Fruit fly (Drosophila melanogaster): ENCODE results near the gene Fer1HCH.
A peak's percentile ranks its signal among the peaks of the same experiment; 100 is the strongest.

Gene Fer1HCH

DNA sequence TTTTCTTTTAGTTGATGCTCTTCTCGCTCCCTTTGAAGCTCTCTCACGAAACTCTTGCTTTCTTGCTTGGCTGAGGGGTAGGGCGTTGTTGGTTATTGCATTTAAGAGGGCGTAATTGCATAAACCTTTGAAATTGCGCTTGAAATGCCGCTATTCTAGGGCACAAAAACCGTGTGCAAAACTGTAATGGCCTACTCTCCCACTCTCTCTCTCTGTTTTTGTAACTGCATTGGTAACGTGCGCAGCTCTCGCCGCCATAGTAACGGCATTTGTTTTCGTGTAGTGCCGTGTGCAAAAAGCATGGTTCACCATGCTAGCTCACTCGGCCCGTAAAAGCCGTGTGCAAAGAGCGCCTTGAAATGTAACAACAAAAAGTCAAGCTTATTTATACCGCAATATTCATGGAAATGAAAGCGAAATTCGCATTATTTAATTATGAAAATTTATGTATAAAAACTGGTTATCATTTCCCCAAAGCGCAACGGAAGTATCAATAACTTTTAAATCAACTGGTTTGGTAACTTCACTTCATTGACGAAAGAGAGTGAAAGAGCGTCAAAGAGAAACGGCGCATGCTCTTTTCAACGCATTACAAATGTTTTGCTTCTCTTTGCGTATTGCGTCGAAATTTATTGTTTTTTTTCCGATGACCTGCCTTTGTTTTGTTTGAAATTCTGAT lies 1.1 kb downstream of the Fer1HCH start (continued):
- peak; percentile 2 for TF ChIP-seq pdm3 (GFP tag; optimal IDR thresholded peaks at IDR 0.05)
- TF ChIP-seq CG6808 (GFP tag; optimal IDR thresholded peaks at IDR 0.05) = no peak
- peak; percentile 38; the same call in 1 of the 3 replicates for TF ChIP-seq CG6163 (GFP tag; IDR thresholded peaks at IDR 0.05)
- TF ChIP-seq Eip75B (GFP tag; optimal IDR thresholded peaks at IDR 0.05) = no peak
- peak; percentile 0 for TF ChIP-seq CG6276 (GFP tag; optimal IDR thresholded peaks at IDR 0.05)
- TF ChIP-seq CG4318 (GFP tag; optimal IDR thresholded peaks at IDR 0.05) = no peak
- TF ChIP-seq fd59A (GFP tag; optimal IDR thresholded peaks at IDR 0.05) = no peak
- peak; percentile 51; the same call in 1 of the 3 replicates for TF ChIP-seq eg (GFP tag; IDR thresholded peaks at IDR 0.05)
- no peak for TF ChIP-seq CG31627 (GFP tag; optimal IDR thresholded peaks at IDR 0.05)
- no peak for TF ChIP-seq CG32006 (GFP tag; optimal IDR thresholded peaks at IDR 0.05)
- TF ChIP-seq Hr4 (GFP tag; optimal IDR thresholded peaks at IDR 0.05) = peak; percentile 3
- TF ChIP-seq Met (GFP tag; optimal IDR thresholded peaks at IDR 0.05) = peak; percentile 19
- no peak for TF ChIP-seq CG10669 (GFP tag; optimal IDR thresholded peaks at IDR 0.05)
- peak; percentile 18 for TF ChIP-seq CG6854 (GFP tag; optimal IDR thresholded peaks at IDR 0.05)
- no peak for TF ChIP-seq Ets21C (GFP tag; optimal IDR thresholded peaks at IDR 0.05)
- no peak for TF ChIP-seq CG7368 (GFP tag; optimal IDR thresholded peaks at IDR 0.05)
- no peak for TF ChIP-seq CG6792 (GFP tag; optimal IDR thresholded peaks at IDR 0.05)
- TF ChIP-seq Smox (GFP tag; optimal IDR thresholded peaks at IDR 0.05) = no peak
- TF ChIP-seq Eip78C (GFP tag) = peak; percentile 77
- TF ChIP-seq dac (GFP tag; optimal IDR thresholded peaks at IDR 0.05) = no peak
- no peak for TF ChIP-seq CG11762 (GFP tag; optimal IDR thresholded peaks at IDR 0.05; ENCODE audit: insufficient read depth)
- TF ChIP-seq Blimp-1 (GFP tag; optimal IDR thresholded peaks at IDR 0.05) = peak; percentile 91
- TF ChIP-seq Lpt (GFP tag; optimal IDR thresholded peaks at IDR 0.05) = no peak
- TF ChIP-seq Sox15 (GFP tag; optimal IDR thresholded peaks at IDR 0.05) = no peak
- no peak for TF ChIP-seq spab (GFP tag; optimal IDR thresholded peaks at IDR 0.05)
- TF ChIP-seq CG10631 (GFP tag; optimal IDR thresholded peaks at IDR 0.05) = no peak
- no peak for TF ChIP-seq CG11294 (GFP tag; IDR thresholded peaks at IDR 0.05)

DNA sequence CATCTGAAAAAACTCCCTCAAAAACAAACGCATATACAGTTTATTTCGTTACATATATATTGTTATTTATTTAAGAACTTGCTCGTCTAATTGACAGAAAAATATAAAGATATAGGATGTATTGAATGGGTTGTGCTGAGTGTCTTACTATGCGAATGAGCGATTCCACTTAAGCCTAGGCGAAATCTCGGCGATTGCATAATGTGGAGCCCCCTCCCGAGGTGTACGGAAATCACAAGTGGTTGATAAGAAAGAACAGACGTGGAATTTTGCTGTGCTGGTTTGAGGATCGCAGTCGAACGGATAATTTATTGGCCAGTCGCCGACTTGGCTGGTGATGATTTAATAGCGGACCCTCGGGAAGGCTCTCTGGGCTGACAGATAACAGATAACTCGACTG lies 2.4 kb downstream of the Fer1HCH start:
- peak; percentile 28 for TF ChIP-seq Eip78C (GFP tag)
- no peak for TF ChIP-seq fkh (GFP tag; optimal IDR thresholded peaks at IDR 0.05)
- TF ChIP-seq vri (GFP tag; optimal IDR thresholded peaks at IDR 0.05) = peak; percentile 89

DNA sequence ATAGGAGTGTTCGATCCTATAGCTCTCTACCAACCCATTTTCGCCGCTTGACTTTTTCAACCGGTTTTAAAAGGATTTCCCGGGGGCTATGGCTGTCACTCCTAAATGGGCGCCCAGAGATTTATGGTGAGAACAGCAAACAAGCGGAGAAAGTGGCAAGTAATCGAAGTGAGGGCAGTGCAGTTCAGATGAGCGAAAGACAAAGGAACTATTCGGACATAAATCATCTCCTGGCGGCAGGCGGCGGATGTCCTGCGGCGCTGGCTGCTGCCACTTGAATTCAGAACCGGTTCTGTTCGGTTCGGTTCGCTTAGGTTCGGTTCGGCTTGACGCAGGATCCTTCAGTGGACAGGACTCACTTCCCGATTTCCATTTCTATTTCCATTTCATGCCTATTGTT lies 4.8 kb downstream of the Fer1HCH start:
- TF ChIP-seq ss (GFP tag; optimal IDR thresholded peaks at IDR 0.05) = no peak

DNA sequence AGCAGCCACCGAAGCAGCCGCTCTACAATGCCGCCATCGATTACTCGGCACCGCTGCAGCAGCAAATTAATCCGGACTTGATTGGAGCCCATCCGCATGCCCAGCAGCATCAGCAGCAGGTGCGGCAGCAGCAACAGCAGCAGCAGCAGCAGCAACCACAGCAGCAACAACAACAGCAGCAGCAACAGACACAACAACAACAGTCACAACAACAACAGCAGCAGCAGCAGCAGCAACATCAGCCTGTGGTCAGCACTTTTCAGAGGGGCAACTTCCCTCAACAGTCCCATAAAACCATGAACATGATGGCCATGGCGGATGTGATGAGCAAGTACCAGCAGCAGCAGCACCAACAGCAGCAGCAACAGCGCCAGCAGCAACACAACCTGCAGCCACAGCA lies 27.3 kb downstream of the Fer1HCH start:
- no peak for TF ChIP-seq CG6808 (GFP tag; optimal IDR thresholded peaks at IDR 0.05)
- no peak for TF ChIP-seq Sox102F (GFP tag; optimal IDR thresholded peaks at IDR 0.05)
- TF ChIP-seq Met (GFP tag; optimal IDR thresholded peaks at IDR 0.05) = no peak
- TF ChIP-seq CG31627 (GFP tag; optimal IDR thresholded peaks at IDR 0.05) = no peak
- no peak for TF ChIP-seq CG6163 (GFP tag; IDR thresholded peaks at IDR 0.05)
- no peak for TF ChIP-seq Blimp-1 (GFP tag; optimal IDR thresholded peaks at IDR 0.05)
- no peak for TF ChIP-seq vri (GFP tag; optimal IDR thresholded peaks at IDR 0.05)
- TF ChIP-seq CG10631 (GFP tag; optimal IDR thresholded peaks at IDR 0.05) = no peak
- TF ChIP-seq CG16779 (tag; optimal IDR thresholded peaks at IDR 0.05) = no peak
- no peak for TF ChIP-seq net (GFP tag; optimal IDR thresholded peaks at IDR 0.05)
- TF ChIP-seq Eip78C (GFP tag) = no peak
- no peak for TF ChIP-seq CG7368 (GFP tag; optimal IDR thresholded peaks at IDR 0.05)
- TF ChIP-seq CG3032 (tag; optimal IDR thresholded peaks at IDR 0.05) = no peak
- no peak for TF ChIP-seq Ets21C (GFP tag; optimal IDR thresholded peaks at IDR 0.05)
- TF ChIP-seq CG6792 (GFP tag; optimal IDR thresholded peaks at IDR 0.05) = no peak
- TF ChIP-seq salr (GFP tag; optimal IDR thresholded peaks at IDR 0.05) = no peak
- no peak for TF ChIP-seq CG8632 (GFP tag; optimal IDR thresholded peaks at IDR 0.05)

Data from whole organism, prepupa.